Worm (Caenorhabditis elegans) whole organism, mixed stage, embryonic: ENCODE measurements around the gene T22F3.12.

ENCODE experiments used
- M03D4.4 ChIP-seq: sonication (generic microtip); optimal IDR thresholded peaks from 2 replicates; lab custom pipeline; 2017; ENCODE audit warnings: mild to moderate bottlenecking, missing genetic modification characterization, missing compliant biosample characterization
- bed-3 ChIP-seq: fragments of 200-800 bp; sonication (Bioruptor generic); optimal IDR thresholded peaks from 3 replicates; lab custom pipeline; 2018; ENCODE audit warnings: mild to moderate bottlenecking, missing genetic modification characterization, moderate library complexity, missing compliant biosample characterization
- blmp-1 ChIP-seq: fragments of 150-350 bp; optimal IDR thresholded peaks from 2 replicates; lab custom pipeline; 2014; ENCODE audit warnings: missing biosample characterization, missing genetic modification characterization
- ceh-39 ChIP-seq: fragments of 150-350 bp; optimal IDR thresholded peaks from 2 replicates; lab custom pipeline; 2014; ENCODE audit warnings: missing biosample characterization, missing genetic modification characterization
- ceh-83 ChIP-seq: fragments of 200-800 bp; sonication (Bioruptor generic); optimal IDR thresholded peaks from 2 replicates; lab custom pipeline; 2018; ENCODE audit warnings: mild to moderate bottlenecking, missing genetic modification characterization, missing compliant biosample characterization
- ces-1 ChIP-seq: fragments of 150-350 bp; optimal IDR thresholded peaks from 2 replicates; lab custom pipeline; 2014; ENCODE audit warnings: missing biosample characterization, missing genetic modification reagents, missing genetic modification characterization
- cnd-1 ChIP-seq: fragments of 200-800 bp; sonication (Bioruptor generic); optimal IDR thresholded peaks from 2 replicates; lab custom pipeline; 2018; ENCODE audit warnings: mild to moderate bottlenecking, missing genetic modification characterization, missing compliant biosample characterization
- elt-1 ChIP-seq: sonication (generic microtip); optimal IDR thresholded peaks from 2 replicates; lab custom pipeline; 2017; ENCODE audit warnings: missing genetic modification characterization, mild to moderate bottlenecking, missing compliant biosample characterization, antibody characterized with exemption, moderate library complexity, borderline replicate concordance; ENCODE audit not compliant: insufficient read depth
- elt-3 ChIP-seq: fragments of 150-350 bp; optimal IDR thresholded peaks from 2 replicates; lab custom pipeline; 2014; ENCODE audit warnings: missing biosample characterization, missing genetic modification characterization
- flh-1 ChIP-seq: fragments of 200-800 bp; sonication (Bioruptor generic); optimal IDR thresholded peaks from 2 replicates; lab custom pipeline; 2018; ENCODE audit warnings: mild to moderate bottlenecking, missing genetic modification characterization, moderate library complexity, missing compliant biosample characterization
- ham-2 ChIP-seq: fragments of 200-800 bp; sonication (Bioruptor generic); optimal IDR thresholded peaks from 2 replicates; lab custom pipeline; 2018; ENCODE audit warnings: mild to moderate bottlenecking, missing genetic modification characterization, missing compliant biosample characterization
- lin-13 ChIP-seq: fragments of 150-350 bp; optimal IDR thresholded peaks from 2 replicates; lab custom pipeline; 2014; ENCODE audit warnings: missing biosample characterization, missing genetic modification characterization
- lin-32 ChIP-seq: fragments of 200-800 bp; sonication (Bioruptor generic); optimal IDR thresholded peaks from 2 replicates; lab custom pipeline; 2018; ENCODE audit warnings: mild to moderate bottlenecking, missing genetic modification characterization, missing compliant biosample characterization
- lsy-2 ChIP-seq: fragments of 150-350 bp; optimal IDR thresholded peaks from 2 replicates; lab custom pipeline; 2014; ENCODE audit warnings: missing biosample characterization, missing genetic modification characterization
- mab-5 ChIP-seq: fragments of 150-350 bp; optimal IDR thresholded peaks from 2 replicates; lab custom pipeline; 2014; ENCODE audit warnings: missing biosample characterization, missing genetic modification characterization
- mep-1 ChIP-seq: fragments of 150-350 bp; optimal IDR thresholded peaks from 2 replicates; lab custom pipeline; 2017; ENCODE audit warnings: missing biosample characterization, missing genetic modification reagents, missing genetic modification characterization, inconsistent platforms
- nhr-12 ChIP-seq: fragments of 150-350 bp; optimal IDR thresholded peaks from 2 replicates; lab custom pipeline; 2014; ENCODE audit warnings: missing biosample characterization, missing genetic modification characterization
- nhr-2 ChIP-seq: fragments of 150-350 bp; optimal IDR thresholded peaks from 2 replicates; lab custom pipeline; 2014; ENCODE audit warnings: missing biosample characterization, missing genetic modification characterization
- nhr-237 ChIP-seq: fragments of 150-350 bp; optimal IDR thresholded peaks from 2 replicates; lab custom pipeline; 2014; ENCODE audit warnings: missing biosample characterization, missing genetic modification characterization
- nhr-28 ChIP-seq: fragments of 150-350 bp; optimal IDR thresholded peaks from 2 replicates; lab custom pipeline; 2014; ENCODE audit warnings: missing biosample characterization, missing genetic modification characterization
- nhr-76 ChIP-seq: sonication (generic microtip); optimal IDR thresholded peaks from 2 replicates; lab custom pipeline; 2017; ENCODE audit warnings: missing biosample characterization, missing genetic modification characterization
- pha-4 ChIP-seq: fragments of 150-350 bp; optimal IDR thresholded peaks from 2 replicates; lab custom pipeline; 2018; ENCODE audit warnings: missing biosample characterization, missing genetic modification reagents, missing genetic modification characterization
- sem-2 ChIP-seq: fragments of 200-800 bp; sonication (Bioruptor generic); optimal IDR thresholded peaks from 2 replicates; lab custom pipeline; 2018; ENCODE audit warnings: mild to moderate bottlenecking, missing genetic modification characterization, missing compliant biosample characterization
- snpc-4 ChIP-seq: fragments of 150-350 bp; optimal IDR thresholded peaks from 2 replicates; lab custom pipeline; 2014; ENCODE audit warnings: missing biosample characterization, missing genetic modification characterization
- sptf-1 ChIP-seq: sonication (generic microtip); optimal IDR thresholded peaks from 2 replicates; lab custom pipeline; 2017; ENCODE audit warnings: mild to moderate bottlenecking, missing genetic modification characterization, moderate library complexity, missing compliant biosample characterization
- tbx-8 ChIP-seq: fragments of 200-800 bp; sonication (Bioruptor generic); optimal IDR thresholded peaks from 2 replicates; lab custom pipeline; 2018; ENCODE audit warnings: mild to moderate bottlenecking, missing genetic modification characterization, moderate library complexity, missing compliant biosample characterization
- unc-120 ChIP-seq: sonication (generic microtip); optimal IDR thresholded peaks from 2 replicates; lab custom pipeline; 2017; ENCODE audit warnings: missing genetic modification characterization, missing compliant biosample characterization; ENCODE audit not compliant: poor library complexity, severe bottlenecking
- unc-62 ChIP-seq: fragments of 150-350 bp; optimal IDR thresholded peaks from 2 replicates; lab custom pipeline; 2014; ENCODE audit warnings: missing biosample characterization, missing genetic modification reagents, missing genetic modification characterization
- ztf-11 ChIP-seq: fragments of 150-350 bp; optimal IDR thresholded peaks from 2 replicates; lab custom pipeline; 2014; ENCODE audit warnings: missing biosample characterization, missing genetic modification characterization

Gene T22F3.12

ce11 chrV:3586014-3586689 lies 5.8 kb downstream of the T22F3.12 start, which contains the start of the genes rpl-11.1 and T22F3.2:
rpl-11.1 (minus strand) TSS chrV:3586064.
T22F3.2 (plus strand) TSS chrV:3586639.
- TF ChIP-seq nhr-28 (no peak), elt-3 (tag; lab: Kevin White, UChicago) (no peak), elt-1 (tag; lab: Kevin White, UChicago) (no peak), ceh-39 (tag; lab: Kevin White, UChicago) (no peak), pha-4 (tag; lab: Kevin White, UChicago) (no peak), lsy-2 (tag; lab: Kevin White, UChicago) (no peak), mep-1 (tag; lab: Kevin White, UChicago) (no peak), lin-32 (GFP tag; lab: Kevin White, UChicago) (no peak), blmp-1 (tag; lab: Kevin White, UChicago) (no peak), ham-2 (GFP tag; lab: Kevin White, UChicago) (no peak), flh-1 (GFP tag; lab: Kevin White, UChicago) (no peak)
- TF ChIP-seq, all 35 proteins: peak for 0

- TF ChIP-seq sem-2 (GFP tag; lab: Kevin White, UChicago) (no peak), bed-3 (GFP tag; lab: Kevin White, UChicago) (no peak), nhr-237 (tag; lab: Kevin White, UChicago) (no peak), M03D4.4 (no peak), flh-1 (GFP tag; lab: Kevin White, UChicago) (no peak), nhr-2 (no peak), ceh-39 (tag; lab: Kevin White, UChicago) (no peak), tbx-8 (no peak), sptf-1 (no peak), ceh-83 (no peak), elt-3 (tag; lab: Kevin White, UChicago) (no peak), nhr-76 (tag; lab: Kevin White, UChicago) (no peak), unc-62 (no peak), blmp-1 (tag; lab: Kevin White, UChicago) (no peak), lin-13 (tag; lab: Kevin White, UChicago) (no peak), ham-2 (GFP tag; lab: Kevin White, UChicago) (no peak)
Measured at ce11 chrV:3585011-3585410, 7.0 kb downstream of the T22F3.12 start.

- TF ChIP-seq blmp-1 (tag; lab: Kevin White, UChicago) (no peak), sptf-1 (no peak), unc-120 (tag; lab: Kevin White, UChicago) (no peak), cnd-1 (no peak), nhr-76 (tag; lab: Kevin White, UChicago) (no peak), sem-2 (GFP tag; lab: Kevin White, UChicago) (no peak), elt-1 (tag; lab: Kevin White, UChicago) (no peak), ces-1 (GFP tag; lab: Kevin White, UChicago) (no peak), nhr-2 (no peak), nhr-12 (tag; lab: Kevin White, UChicago) (no peak), unc-62 (no peak), ceh-83 (no peak), nhr-237 (tag; lab: Kevin White, UChicago) (no peak), ztf-11 (tag; lab: Kevin White, UChicago) (no peak), tbx-8 (no peak)
- TF ChIP-seq, all 35 proteins: peak for 0
Measured at ce11 chrV:3583622-3584021, 8.4 kb downstream of the T22F3.12 start.

ce11 chrV:3582671-3583070 lies 9.3 kb downstream of the T22F3.12 start:
- TF ChIP-seq pha-4 (tag; lab: Kevin White, UChicago) (no peak), nhr-76 (tag; lab: Kevin White, UChicago) (no peak), mab-5 (tag; lab: Kevin White, UChicago) (no peak), lin-32 (GFP tag; lab: Kevin White, UChicago) (no peak), blmp-1 (tag; lab: Kevin White, UChicago) (no peak), cnd-1 (no peak), M03D4.4 (no peak), flh-1 (GFP tag; lab: Kevin White, UChicago) (no peak), ztf-11 (tag; lab: Kevin White, UChicago) (no peak), snpc-4 (tag; lab: Kevin White, UChicago) (no peak), sptf-1 (no peak)

ce11 chrV:3582086-3582485 lies 9.9 kb downstream of the T22F3.12 start:
- TF ChIP-seq ces-1 (GFP tag; lab: Kevin White, UChicago): no peak
- TF ChIP-seq lin-32 (GFP tag; lab: Kevin White, UChicago): no peak
- no peak for TF ChIP-seq nhr-2
- TF ChIP-seq, all 35 proteins: peak for 0
